Fruit fly (Drosophila melanogaster): ENCODE results near the gene CG9632.

CG9632 gene

DNA sequence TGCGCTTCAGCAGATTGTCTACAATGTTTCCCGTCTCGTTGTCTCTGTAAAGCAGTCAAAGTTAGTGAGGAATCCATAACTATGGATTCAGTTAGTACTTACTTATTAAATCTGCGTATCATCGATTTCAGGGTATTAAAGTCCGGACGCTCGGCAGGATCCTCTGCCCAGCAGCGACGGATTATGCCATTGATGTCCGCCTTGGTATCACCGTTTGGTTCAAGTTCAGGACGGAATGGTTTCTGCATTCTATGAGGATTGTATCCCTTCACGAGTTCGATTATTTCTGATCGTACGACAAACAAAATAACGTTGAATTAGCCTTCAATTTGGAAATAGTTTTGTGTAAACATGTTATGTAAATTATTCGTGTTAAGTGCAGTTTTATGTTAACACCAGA is at the start of gene CG9632:
TSS of gene CG9632 (plus strand) at position 301 of the 400 bp plus-strand sequence.
- TF ChIP-seq noc (tag; optimal IDR thresholded peaks at IDR 0.05): no peak

DNA sequence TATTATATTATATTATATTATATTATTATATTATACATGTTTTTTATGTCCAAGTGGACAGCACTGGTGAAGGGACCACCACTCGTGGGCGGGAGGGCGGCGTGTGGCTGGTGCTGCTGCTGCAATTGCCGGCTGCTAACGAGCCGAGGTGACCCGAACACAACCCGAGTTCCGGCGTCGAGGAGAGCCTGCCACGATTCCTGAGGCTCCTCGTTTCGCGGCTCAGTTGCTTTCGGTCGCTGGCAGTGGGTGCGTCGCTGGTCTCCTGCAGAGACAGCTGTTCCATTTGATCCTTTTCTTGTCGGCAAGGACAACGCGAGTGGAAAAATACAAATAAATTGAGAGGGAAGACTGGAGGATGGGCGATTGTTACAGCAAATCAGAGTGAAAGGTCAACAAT is 49.6 kb upstream of the CG9632 start:
- no peak for TF ChIP-seq noc (tag; optimal IDR thresholded peaks at IDR 0.05)

DNA sequence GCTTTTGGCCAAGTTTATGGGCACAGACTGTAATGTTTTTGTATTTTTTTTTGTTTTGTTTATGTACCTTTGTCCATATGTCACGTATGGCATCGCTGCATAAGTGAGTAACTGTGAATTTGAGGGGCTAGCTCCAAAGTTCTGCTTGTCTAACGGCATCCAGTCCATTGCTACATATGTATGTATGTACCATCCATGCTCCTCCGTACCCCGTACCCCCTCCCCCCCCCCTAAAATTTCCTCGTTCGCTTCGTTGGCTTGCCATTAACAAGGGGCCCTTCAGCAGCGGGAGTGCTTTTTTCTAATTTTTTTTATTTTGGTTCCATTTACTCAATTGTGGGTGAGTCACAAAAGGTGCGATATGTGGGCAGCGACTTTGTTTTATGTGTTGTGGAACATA is 45.8 kb upstream of the CG9632 start:
- TF ChIP-seq noc (tag; optimal IDR thresholded peaks at IDR 0.05): no peak

DNA sequence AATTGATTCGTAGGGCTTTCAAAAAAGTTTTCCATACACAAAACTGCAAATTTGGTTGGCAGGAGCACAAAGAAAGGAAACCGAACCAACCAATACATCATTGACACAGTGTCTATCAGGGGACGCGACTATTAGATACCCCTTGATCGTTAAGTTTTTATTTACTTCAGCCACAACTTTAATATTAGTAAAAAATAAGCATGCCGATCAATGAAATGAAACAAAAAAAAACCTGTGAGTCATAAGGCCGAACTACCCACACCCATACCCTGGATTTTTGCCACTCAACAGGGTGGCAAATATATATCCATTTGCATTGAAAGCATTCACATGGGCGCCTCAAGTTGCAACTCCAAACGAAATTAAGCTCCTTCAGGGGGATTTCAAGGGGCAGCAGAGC is 43.7 kb upstream of the CG9632 start:
- TF ChIP-seq noc (tag; optimal IDR thresholded peaks at IDR 0.05): no peak

DNA sequence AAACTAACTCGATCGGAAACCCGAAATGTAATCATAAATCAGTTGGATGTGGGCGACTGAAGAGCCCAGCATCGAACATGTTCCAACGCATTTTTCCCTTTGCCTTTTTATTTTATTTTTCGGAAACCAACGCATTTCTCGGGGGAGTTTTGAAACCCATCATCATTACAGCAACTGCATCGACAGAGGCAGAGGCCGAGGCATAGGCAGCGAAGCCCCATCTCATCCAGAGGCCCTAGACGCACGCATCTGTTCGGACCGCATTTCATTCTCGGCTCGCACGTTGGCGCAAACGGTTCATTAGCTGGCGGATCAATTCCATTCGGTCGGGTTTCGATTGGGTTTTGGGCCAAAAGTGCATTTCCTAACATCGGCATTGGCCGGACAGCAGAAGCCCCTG is 34.5 kb upstream of the CG9632 start, which contains the start of gene CG4576:
TSS of gene CG4576 (plus strand) at position 227 of the 400 bp plus-strand sequence.
- TF ChIP-seq noc (tag; optimal IDR thresholded peaks at IDR 0.05): no peak

DNA sequence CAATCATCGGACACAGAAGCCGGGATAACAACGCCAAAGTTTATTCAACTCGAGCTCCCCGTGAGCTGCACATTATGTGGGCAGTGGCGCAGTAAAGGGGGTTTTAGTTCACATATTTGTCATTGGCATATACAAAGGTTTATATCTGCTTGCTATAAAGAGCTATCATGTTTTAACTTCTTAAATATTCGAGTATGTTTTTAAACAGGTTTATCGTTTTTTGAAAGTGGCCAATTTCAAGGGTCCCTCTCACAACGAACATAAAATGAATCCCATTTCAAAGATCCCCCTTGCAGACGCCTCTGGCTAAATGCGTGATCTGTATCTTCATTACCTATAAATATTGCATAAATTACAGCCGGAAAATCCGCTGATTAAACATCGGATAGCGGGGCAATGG is 32.4 kb upstream of the CG9632 start:
- TF ChIP-seq noc (tag; optimal IDR thresholded peaks at IDR 0.05): no peak

DNA sequence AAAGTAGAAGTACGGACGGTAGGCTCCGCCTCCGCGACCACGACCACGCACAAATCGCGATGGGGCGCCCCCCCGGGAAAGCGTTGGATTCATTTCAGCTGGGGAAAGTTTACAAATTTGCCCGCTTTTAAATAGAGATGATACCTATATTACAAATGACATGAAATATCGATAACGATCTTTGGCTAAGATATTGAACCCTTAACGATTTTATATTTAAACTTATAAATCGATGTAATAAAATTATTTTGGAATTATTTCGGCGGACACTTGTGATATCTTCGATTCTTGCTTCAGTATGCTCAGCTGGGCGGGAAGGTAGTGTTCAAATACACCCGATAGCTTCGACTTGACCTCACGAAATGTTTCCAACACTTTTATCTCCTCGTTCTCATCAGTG is 27.5 kb upstream of the CG9632 start, which contains the start of gene rec:
TSS of gene rec (minus strand) at position 108 of the 400 bp plus-strand sequence.
- no peak for TF ChIP-seq noc (tag; optimal IDR thresholded peaks at IDR 0.05)

DNA sequence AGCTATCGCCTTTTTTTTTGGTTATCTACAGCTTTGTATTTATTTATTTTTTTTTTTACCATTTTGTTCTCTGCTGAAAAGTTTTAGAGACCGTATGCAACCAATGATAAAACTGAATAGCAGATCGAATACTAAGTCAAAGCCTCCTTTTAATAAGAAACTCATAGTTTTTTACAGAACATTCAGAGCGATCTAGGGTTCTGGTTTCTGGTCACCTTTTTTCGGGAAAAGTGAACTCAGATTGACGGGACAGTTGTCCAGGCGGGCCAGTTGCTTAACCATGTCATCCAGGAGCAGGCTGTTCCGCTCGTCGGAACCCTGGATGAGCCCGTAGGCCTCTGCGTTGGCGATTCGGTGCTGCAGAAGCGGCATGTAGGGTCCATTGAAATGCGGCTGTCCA is 26.7 kb upstream of the CG9632 start, which contains the start of gene CG43318:
TSS of gene CG43318 (minus strand) at position 101 of the 400 bp plus-strand sequence.
- TF ChIP-seq noc (tag; optimal IDR thresholded peaks at IDR 0.05): no peak

DNA sequence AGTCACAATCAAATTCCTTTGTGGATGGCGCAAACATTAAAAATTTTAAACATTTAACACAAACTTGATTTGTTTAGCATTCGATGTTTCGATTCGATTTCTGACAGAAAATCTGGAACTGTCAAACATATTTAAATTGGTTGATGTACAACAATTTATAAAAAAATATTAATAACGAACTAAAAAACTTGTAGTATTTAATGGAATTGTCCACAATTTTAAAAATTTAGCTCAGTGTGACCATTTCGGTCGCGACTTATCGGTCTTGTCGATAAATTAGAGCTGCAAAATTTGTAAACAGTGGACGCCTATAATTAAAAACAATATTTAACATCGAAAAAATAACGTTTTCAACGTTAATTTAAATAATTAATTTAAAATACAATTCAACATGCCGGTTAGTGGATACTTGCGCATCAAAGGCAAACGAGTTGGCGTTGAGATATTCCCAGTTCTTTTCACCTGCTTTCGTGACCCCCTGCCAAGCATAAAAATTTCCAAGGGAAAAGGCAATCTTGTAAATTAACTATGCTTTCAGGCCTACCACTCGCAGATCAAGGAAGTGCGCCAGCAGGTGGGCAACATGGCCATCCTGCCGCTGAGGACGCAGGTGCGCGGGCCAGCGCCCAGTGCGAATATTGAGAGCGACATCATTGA is 25.5 kb upstream of the CG9632 start, which contains the start of the genes CG43317 and Arpc3A:
TSS of gene CG43317 (minus strand) at position 51 of the 657 bp plus-strand sequence.
TSS of gene Arpc3A (plus strand) at position 274 of the 657 bp plus-strand sequence.
- no peak for TF ChIP-seq noc (tag; optimal IDR thresholded peaks at IDR 0.05)

DNA sequence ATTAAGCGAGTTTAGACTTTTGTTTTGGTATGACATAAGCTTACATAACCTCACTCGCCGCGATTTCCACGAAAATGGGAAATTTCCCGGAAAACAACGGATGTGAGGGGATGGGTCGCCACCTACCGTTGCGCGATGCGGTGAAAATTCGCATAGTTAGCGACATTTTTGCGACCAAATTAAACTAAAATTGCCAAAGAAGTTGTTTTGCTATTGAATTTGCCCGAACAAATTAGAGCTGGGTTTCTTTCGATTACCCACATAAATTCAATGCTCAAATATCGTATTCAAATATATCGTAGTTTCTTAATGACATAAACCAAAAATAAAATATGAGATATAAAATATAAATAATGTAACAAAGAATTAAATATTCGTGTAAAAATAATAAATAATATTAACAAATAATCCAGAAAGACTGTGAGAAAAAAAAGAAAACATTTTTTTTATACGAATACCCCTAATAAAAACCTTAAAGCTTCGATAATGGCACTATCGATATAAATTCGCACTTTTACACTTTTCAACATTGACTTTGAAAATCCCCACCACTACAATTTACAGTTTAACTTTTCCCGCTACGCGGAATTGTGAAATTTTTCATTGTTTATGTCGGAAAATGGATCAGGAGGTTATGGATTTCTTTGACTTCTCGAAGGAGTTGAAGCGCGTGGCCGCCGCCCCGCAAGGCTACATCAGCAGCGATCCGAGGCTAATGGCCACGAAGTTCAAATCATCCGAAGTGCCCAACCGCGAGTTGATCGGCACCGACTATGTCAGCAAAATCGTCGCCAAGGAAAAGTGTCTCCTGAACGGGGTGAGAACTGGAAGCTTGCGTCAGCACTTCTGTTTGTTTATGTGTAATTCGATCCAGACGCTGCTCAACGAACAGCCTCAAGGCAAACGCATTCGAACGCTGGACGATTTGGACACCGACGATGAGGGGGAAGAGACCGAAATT is 22.9 kb upstream of the CG9632 start, which contains the start of the genes ND-23 and spn-E:
TSS of gene ND-23 (minus strand) at position 254 of the 961 bp plus-strand sequence.
TSS of gene spn-E (plus strand) at position 556 of the 961 bp plus-strand sequence.
- no peak for TF ChIP-seq noc (tag; optimal IDR thresholded peaks at IDR 0.05)

DNA sequence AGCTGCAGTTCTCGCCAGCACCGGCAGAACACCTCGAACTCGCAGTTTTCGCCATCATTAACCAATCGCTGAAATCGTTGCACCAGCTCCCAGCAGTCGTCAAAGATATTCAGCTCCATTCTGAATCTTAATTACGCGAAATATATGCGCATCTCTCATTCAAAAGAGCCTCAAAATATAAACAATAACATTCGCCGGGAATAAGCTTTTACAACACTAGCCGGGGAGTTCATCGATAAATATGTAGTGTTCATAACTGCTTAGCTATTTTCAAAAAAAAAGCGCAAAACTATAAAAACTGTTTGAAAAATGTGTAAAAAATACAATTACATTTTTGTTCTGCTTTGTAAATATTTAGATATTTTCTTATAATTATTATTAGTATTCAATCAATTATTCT is 20.7 kb upstream of the CG9632 start, which contains the start of gene Pbp45:
TSS of gene Pbp45 (minus strand) at position 222 of the 400 bp plus-strand sequence.
- no peak for TF ChIP-seq noc (tag; optimal IDR thresholded peaks at IDR 0.05)

DNA sequence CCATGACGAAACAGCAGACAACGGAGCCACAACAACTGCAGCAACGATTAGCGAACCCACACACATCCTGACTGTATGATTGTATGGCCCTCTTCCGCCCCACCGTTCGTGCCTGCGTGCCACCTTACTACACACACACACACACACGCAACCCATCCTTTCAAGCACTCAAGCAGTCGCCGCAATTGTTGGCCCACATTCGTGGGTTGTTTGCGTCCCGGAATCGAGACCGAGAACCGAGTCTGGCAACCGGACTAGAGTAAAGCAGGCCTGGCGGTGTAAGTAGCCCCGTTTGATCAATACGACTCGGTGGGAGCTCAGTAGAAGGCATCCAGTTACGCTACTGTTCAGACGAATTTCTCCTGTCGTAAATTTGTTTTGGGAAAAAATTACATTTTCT is 13.8 kb upstream of the CG9632 start, which contains the start of gene CG4546:
TSS of gene CG4546 (plus strand) at position 301 of the 400 bp plus-strand sequence.
- no peak for TF ChIP-seq noc (tag; optimal IDR thresholded peaks at IDR 0.05)

DNA sequence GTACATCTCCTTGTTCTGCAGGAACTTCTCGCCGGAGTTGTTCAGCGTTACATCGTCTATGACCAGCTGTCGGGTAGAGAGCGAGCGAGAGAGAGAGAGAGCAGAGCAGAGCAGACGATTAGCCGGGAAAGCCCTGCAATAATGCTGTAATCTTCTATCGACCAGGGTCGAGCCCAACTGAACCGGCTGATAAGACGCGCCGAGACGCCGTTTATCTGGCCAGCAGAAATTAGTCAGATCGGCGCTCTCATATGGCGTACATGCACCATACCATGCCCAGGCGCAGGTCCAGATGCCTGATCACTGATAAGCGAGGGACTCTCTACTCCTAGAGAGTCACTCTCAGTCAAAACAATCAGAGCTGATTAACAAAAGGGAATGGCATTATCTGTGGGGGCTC is 8.1 kb upstream of the CG9632 start:
- no peak for TF ChIP-seq noc (tag; optimal IDR thresholded peaks at IDR 0.05)

DNA sequence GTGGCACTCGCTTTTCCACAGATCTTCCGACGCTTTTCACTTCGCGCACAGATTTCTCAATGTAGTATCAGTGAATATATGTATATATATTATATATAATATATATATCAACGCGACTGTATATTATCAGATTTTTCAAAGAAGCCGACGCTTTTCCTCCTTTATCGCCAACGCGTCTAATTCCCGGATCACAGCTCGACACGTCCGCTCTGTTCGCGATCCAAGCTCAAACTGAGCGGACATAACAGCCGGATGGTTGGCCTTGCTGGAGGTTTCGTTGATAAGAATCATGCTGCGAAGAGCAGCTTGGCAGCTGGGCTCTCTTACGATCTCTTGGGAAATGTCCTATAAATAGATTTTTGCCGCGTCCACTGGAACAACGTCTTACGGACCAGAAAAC is 6.6 kb upstream of the CG9632 start, which contains the start of gene cv-d:
TSS of gene cv-d (minus strand) at position 235 of the 400 bp plus-strand sequence.
- TF ChIP-seq noc (tag; optimal IDR thresholded peaks at IDR 0.05): peak; percentile 13

DNA sequence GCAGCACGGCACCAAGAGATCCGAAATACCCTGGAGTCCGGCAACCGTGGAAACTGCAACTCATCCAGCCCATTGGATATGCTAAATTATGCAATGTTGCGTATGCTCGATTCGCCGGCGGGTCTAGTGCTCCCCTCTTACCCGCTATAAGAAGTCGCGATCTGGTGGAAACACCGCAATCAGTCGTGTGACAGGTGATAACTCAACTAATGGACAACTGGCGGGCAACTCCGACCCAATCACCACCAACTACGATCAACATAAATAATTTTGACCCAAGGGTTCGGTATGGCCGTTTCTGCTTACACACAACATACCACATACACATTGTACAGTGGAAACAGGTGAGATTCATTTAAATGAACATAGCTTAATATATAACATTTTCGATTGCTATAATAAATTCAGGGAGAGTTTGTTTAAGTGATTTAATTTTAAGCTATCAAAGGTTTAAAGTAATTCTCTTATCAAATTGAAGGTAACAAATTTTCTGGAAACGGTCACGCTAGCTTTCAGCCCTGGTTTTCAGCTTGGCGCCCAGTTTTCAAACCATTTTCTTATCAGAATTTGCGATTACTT is 2.7 kb upstream of the CG9632 start, which contains the start of gene Hmt-1:
TSS of gene Hmt-1 (minus strand) at position 282 of the 579 bp plus-strand sequence.
- peak; percentile 49 for TF ChIP-seq noc (tag; optimal IDR thresholded peaks at IDR 0.05)
